Fruit fly (Drosophila melanogaster): ENCODE data around the gene hng3.

The hng3 gene

dm6 chr3L:764329-764728 is 9.0 kb upstream of the hng3 start (continued):
- peak; percentile 37 for TF ChIP-seq Xbp1 (GFP tag; optimal IDR thresholded peaks at IDR 0.05)
- TF ChIP-seq Pdp1 (GFP tag; optimal IDR thresholded peaks at IDR 0.05): peak; percentile 19 to 31
- TF ChIP-seq CG18599 (GFP tag; optimal IDR thresholded peaks at IDR 0.05): peak; percentile 51
- peak; percentile 9 for TF ChIP-seq D19A (tag; optimal IDR thresholded peaks at IDR 0.05)
- peak; percentile 14 for TF ChIP-seq gcm (GFP tag; optimal IDR thresholded peaks at IDR 0.05)
- TF ChIP-seq C15 (GFP tag; IDR thresholded peaks at IDR 0.05): no peak
- peak; percentile 33 for TF ChIP-seq CG8388 (GFP tag; optimal IDR thresholded peaks at IDR 0.05)
- TF ChIP-seq CG14667 (GFP tag; IDR thresholded peaks at IDR 0.05): peak; percentile 27; the same call in 1 of the 2 replicates
- peak; percentile 63; the same call in 2 of the 3 replicates for TF ChIP-seq zfh1 (GFP tag; IDR thresholded peaks at IDR 0.05)
- TF ChIP-seq Drgx (GFP tag; IDR thresholded peaks at IDR 0.05): peak; percentile 68; the same call in 1 of the 2 replicates
- 0 out of 2 replicates have a peak, but pooled peaks have one; percentile 6 for TF ChIP-seq cas (GFP tag; IDR thresholded peaks at IDR 0.05)
- peak; percentile 52 for TF ChIP-seq ewg (GFP tag; optimal IDR thresholded peaks at IDR 0.05)
- TF ChIP-seq Lpt (GFP tag; optimal IDR thresholded peaks at IDR 0.05): no peak
- TF ChIP-seq org-1 (GFP tag; optimal IDR thresholded peaks at IDR 0.05): peak; percentile 30
- no peak for TF ChIP-seq CG10654 (GFP tag; optimal IDR thresholded peaks at IDR 0.05)
- TF ChIP-seq croc (GFP tag; conservative IDR thresholded peaks at IDR 0.05): 0 out of 3 replicates have a peak, but pooled peaks have one; percentile 19
- peak; percentile 26 for TF ChIP-seq Asciz (GFP tag; optimal IDR thresholded peaks at IDR 0.05)
- TF ChIP-seq ind (GFP tag; optimal IDR thresholded peaks at IDR 0.05): peak; percentile 44
- peak; percentile 24 for TF ChIP-seq bcd (GFP tag; optimal IDR thresholded peaks at IDR 0.05)
- no peak for TF ChIP-seq CG30431 (GFP tag; optimal IDR thresholded peaks at IDR 0.05)
- no peak for TF ChIP-seq bigmax (GFP tag; optimal IDR thresholded peaks at IDR 0.05)
- 0 out of 3 replicates have a peak, but pooled peaks have one; percentile 30 for TF ChIP-seq ase (GFP tag; IDR thresholded peaks at IDR 0.05)
- TF ChIP-seq CG10267 (tag; optimal IDR thresholded peaks at IDR 0.05): peak; percentile 5
- peak; percentile 13 for TF ChIP-seq fd96Cb (tag; optimal IDR thresholded peaks at IDR 0.05)
- TF ChIP-seq HLHmδ (GFP tag; optimal IDR thresholded peaks at IDR 0.05): no peak
- TF ChIP-seq gcm2 (GFP tag; optimal IDR thresholded peaks at IDR 0.05): no peak
- peak; percentile 34; the same call in 1 of the 3 replicates for TF ChIP-seq B-H1 (GFP tag; IDR thresholded peaks at IDR 0.05)
- no peak for TF ChIP-seq CG15514 (GFP tag; optimal IDR thresholded peaks at IDR 0.05)
- TF ChIP-seq dpn (GFP tag; optimal IDR thresholded peaks at IDR 0.05): peak in 1 of 2 experiments; percentile 12
- TF ChIP-seq D (optimal IDR thresholded peaks at IDR 0.05): no peak
- TF ChIP-seq D (GFP tag; optimal IDR thresholded peaks at IDR 0.05): peak; percentile 22
- TF ChIP-seq Med (GFP tag): peak; percentile 62
- TF ChIP-seq ci (GFP tag; IDR thresholded peaks at IDR 0.05): peak; percentile 80; the same call in 2 of the 3 replicates
- TF ChIP-seq CG1603 (tag; optimal IDR thresholded peaks at IDR 0.05): peak; percentile 11
- TF ChIP-seq CG9215 (GFP tag; IDR thresholded peaks at IDR 0.05): no peak
- TF ChIP-seq CG11695 (GFP tag; IDR thresholded peaks at IDR 0.05): 0 out of 3 replicates have a peak, but pooled peaks have one; percentile 39
- 0 out of 2 replicates have a peak, but pooled peaks have one; percentile 19 for TF ChIP-seq ranshi (GFP tag; IDR thresholded peaks at IDR 0.05)
- peak; percentile 51 for TF ChIP-seq CG17359 (tag; optimal IDR thresholded peaks at IDR 0.05)
- TF ChIP-seq CG7839 (tag; optimal IDR thresholded peaks at IDR 0.05): peak; percentile 21
- peak; percentile 49 for TF ChIP-seq ATbp (GFP tag; optimal IDR thresholded peaks at IDR 0.05)
- TF ChIP-seq bsh (GFP tag; optimal IDR thresholded peaks at IDR 0.05): peak in 1 of 2 experiments; percentile 38
- TF ChIP-seq ssp (GFP tag; IDR thresholded peaks at IDR 0.05): 0 out of 2 replicates have a peak, but pooled peaks have one; percentile 24
- TF ChIP-seq BtbVII (GFP tag; optimal IDR thresholded peaks at IDR 0.05): no peak
- no peak for TF ChIP-seq pan (optimal IDR thresholded peaks at IDR 0.05)
- peak in 1 of 2 experiments; percentile 56 for TF ChIP-seq pan (GFP tag; optimal IDR thresholded peaks at IDR 0.05 in 1 of 2, IDR thresholded peaks at IDR 0.05 in 1 of 2)
- peak; percentile 26; the same call in 1 of the 3 replicates for TF ChIP-seq sr (GFP tag; IDR thresholded peaks at IDR 0.05)
- TF ChIP-seq tgo (GFP tag; IDR thresholded peaks at IDR 0.05): peak; percentile 58; the same call in 2 of the 3 replicates
- peak; percentile 3 for TF ChIP-seq tin (GFP tag; optimal IDR thresholded peaks at IDR 0.05)
- TF ChIP-seq phol (tag; optimal IDR thresholded peaks at IDR 0.05): peak; percentile 21
- TF ChIP-seq Lim3 (GFP tag; IDR thresholded peaks at IDR 0.05): 0 out of 2 replicates have a peak, but pooled peaks have one; percentile 21

Data from whole organism, embryonic.